Fruit fly (Drosophila melanogaster): ENCODE data around the gene CG46525.

CG46525 gene

dm6 chr3L:17485280-17485792 is 10.3 kb downstream of the CG46525 start (continued):
- TF ChIP-seq CG2875 (GFP tag; optimal IDR thresholded peaks at IDR 0.05) (peak; percentile 97), gfzf (GFP tag; optimal IDR thresholded peaks at IDR 0.05) (no peak), nmo (GFP tag; optimal IDR thresholded peaks at IDR 0.05) (peak; percentile 57), CG17912 (GFP tag; optimal IDR thresholded peaks at IDR 0.05) (peak; percentile 88), seq (GFP tag; IDR thresholded peaks at IDR 0.05) (no peak), BtbVII (GFP tag; optimal IDR thresholded peaks at IDR 0.05) (peak; percentile 81), Max (GFP tag; optimal IDR thresholded peaks at IDR 0.05) (peak; percentile 39), CTCF (GFP tag; optimal IDR thresholded peaks at IDR 0.05) (peak; percentile 59), aop (GFP tag; IDR thresholded peaks at IDR 0.05) (no peak), CoRest (tag; optimal IDR thresholded peaks at IDR 0.05) (peak; percentile 46), zen2 (GFP tag; IDR thresholded peaks at IDR 0.05; ENCODE audit: partially characterized antibody) (no peak), Poxn (GFP tag; IDR thresholded peaks at IDR 0.05) (no peak), pho (GFP tag; optimal IDR thresholded peaks at IDR 0.05) (no peak), CG34422 (GFP tag; IDR thresholded peaks at IDR 0.05) (peak; percentile 37; the same call in 2 of the 3 replicates), luna (GFP tag; optimal IDR thresholded peaks at IDR 0.05) (no peak), CG1792 (GFP tag; optimal IDR thresholded peaks at IDR 0.05) (peak; percentile 73), CG11247 (GFP tag; IDR thresholded peaks at IDR 0.05) (no peak), Stat92E (GFP tag; optimal IDR thresholded peaks at IDR 0.05) (peak in 1 of 3 experiments; percentile 31), CrebB (tag; optimal IDR thresholded peaks at IDR 0.05) (peak; percentile 75), H2.0 (GFP tag; IDR thresholded peaks at IDR 0.05) (no peak), fd102C (GFP tag; optimal IDR thresholded peaks at IDR 0.05) (peak; percentile 75), schlank (tag; optimal IDR thresholded peaks at IDR 0.05) (no peak), rib (GFP tag; IDR thresholded peaks at IDR 0.05) (no peak), CG42726 (GFP tag; IDR thresholded peaks at IDR 0.05; ENCODE audit: partially characterized antibody) (no peak), HHEX (GFP tag; optimal IDR thresholded peaks at IDR 0.05) (peak; percentile 71), ssp (GFP tag; IDR thresholded peaks at IDR 0.05) (no peak; the same call in 1 of the 2 replicates), CG10267 (tag; optimal IDR thresholded peaks at IDR 0.05) (peak; percentile 40), slp2 (GFP tag; optimal IDR thresholded peaks at IDR 0.05) (no peak), CG13296 (GFP tag; optimal IDR thresholded peaks at IDR 0.05) (peak; percentile 34), Spps (tag; optimal IDR thresholded peaks at IDR 0.05) (peak; percentile 84), Hmx (GFP tag; optimal IDR thresholded peaks at IDR 0.05) (no peak), CG5245 (GFP tag; optimal IDR thresholded peaks at IDR 0.05) (peak; percentile 62), ttk (GFP tag; IDR thresholded peaks at IDR 0.05) (no peak), vfl (GFP tag; optimal IDR thresholded peaks at IDR 0.05) (no peak), chm (GFP tag; IDR thresholded peaks at IDR 0.05) (peak; percentile 88; the same call in 1 of the 2 replicates), repo (GFP tag; optimal IDR thresholded peaks at IDR 0.05) (peak; percentile 69), peb (GFP tag; IDR thresholded peaks at IDR 0.05) (no peak), nerfin-1 (tag; optimal IDR thresholded peaks at IDR 0.05) (peak; percentile 90), HLH4C (GFP tag; IDR thresholded peaks at IDR 0.05; ENCODE audit: partially characterized antibody) (no peak), ato (GFP tag; IDR thresholded peaks at IDR 0.05; ENCODE audit: partially characterized antibody) (no peak), Sox100B (GFP tag; optimal IDR thresholded peaks at IDR 0.05) (peak; percentile 86), D (optimal IDR thresholded peaks at IDR 0.05) (no peak), D (GFP tag; optimal IDR thresholded peaks at IDR 0.05) (peak; percentile 88), Rfx (GFP tag; IDR thresholded peaks at IDR 0.05) (no peak), sqz (GFP tag; optimal IDR thresholded peaks at IDR 0.05) (peak; percentile 85), Ets65A (GFP tag) (peak; percentile 80), CG1529 (GFP tag; optimal IDR thresholded peaks at IDR 0.05) (peak; percentile 92), Six4 (GFP tag; optimal IDR thresholded peaks at IDR 0.05) (peak; percentile 66), gro (GFP tag; optimal IDR thresholded peaks at IDR 0.05) (no peak), ham (GFP tag; IDR thresholded peaks at IDR 0.05) (no peak), ash1 (GFP tag; optimal IDR thresholded peaks at IDR 0.05) (peak; percentile 4), wek (GFP tag; optimal IDR thresholded peaks at IDR 0.05) (peak; percentile 96)
